Worm (Caenorhabditis elegans): ENCODE measurements around the gene phf-5.

DNA sequence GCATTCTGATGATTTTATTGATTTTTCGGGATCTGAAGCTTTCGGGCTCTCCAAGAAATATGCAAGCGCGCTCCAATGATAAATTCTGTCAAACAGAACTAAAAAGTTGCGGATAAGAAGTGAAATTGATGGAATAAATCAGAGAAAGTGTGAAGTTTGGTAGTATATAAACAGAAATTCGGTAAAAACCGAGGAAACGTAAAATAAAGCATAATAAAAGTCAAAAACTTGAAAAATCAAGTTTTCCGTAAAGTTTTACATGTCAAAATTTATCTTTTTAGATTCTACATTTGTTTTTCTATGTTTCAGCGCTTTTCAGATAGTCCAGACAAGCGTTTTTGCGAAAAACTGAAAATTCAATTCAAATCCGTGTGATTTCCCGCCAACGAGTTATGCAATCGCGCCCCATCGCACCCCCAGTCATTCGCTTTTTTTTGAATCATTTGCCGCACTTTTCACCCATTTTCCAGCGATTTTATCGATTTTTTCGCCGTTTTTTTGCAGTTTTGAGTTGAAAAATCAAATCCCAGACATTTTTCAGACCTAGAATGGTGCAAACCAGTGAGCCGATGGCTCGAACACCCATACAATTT lies 12.2 kb upstream of the phf-5 start, which contains the start of the genes Y54F10BM.13 and ppm-1.D:
- TF ChIP-seq lin-15B (tag; optimal IDR thresholded peaks at IDR 0.05) (no peak), egl-27 (tag; optimal IDR thresholded peaks at IDR 0.05) (no peak)

Measured in whole organism, L4 larva.